Comparison of ENCODE assay signal across 1 fruit fly cellular context in the genomic region with DNA sequence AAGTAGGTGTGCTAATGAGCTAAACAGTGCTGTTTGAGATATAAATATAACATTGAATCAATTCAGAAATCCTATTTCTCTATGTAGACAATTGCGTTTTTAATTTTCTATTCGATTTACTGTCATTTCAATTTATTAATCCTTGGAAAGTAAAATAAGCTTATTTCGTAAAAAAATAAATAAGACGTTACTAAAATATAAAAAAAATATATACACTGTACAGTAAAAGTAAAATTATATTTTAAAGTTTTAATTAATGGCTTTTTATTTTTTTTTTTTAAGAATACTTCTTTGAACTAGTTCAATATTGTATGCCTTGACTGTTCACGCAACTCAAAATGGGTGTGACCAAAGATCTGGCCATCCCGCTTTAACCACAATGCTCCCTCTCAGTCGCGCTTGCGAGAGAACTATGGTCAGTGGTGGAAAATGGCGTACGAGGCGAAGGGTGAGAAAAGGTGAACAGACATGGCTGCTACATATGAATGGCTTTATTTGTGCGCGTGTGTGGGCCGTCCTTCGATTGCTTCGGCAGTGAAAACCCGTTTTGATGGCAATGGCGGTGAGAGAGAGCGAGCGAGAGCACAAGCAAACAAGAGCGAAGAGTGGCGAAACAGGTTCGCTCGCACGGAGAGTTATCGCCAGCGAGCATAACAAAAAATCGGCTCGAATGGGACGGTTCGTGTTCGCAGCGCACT.
TF ChIP-seq lines count a peak whose summit lies in the region.

A gene (plus strand): TSS at position 648 of the 698 bp plus-strand sequence.

TF ChIP-seq in whole organism, embryonic, 481 proteins besides CTCF, POLR2A, EP300 and RAD21 (continued from another document):
- no peak for TF ChIP-seq unpg (GFP tag; optimal IDR thresholded peaks at IDR 0.05; lab: Kevin White, UChicago)
- no peak for TF ChIP-seq Dbx (GFP tag; IDR thresholded peaks at IDR 0.05; lab: Robert Waterston, UW)
- TF ChIP-seq luna (GFP tag; optimal IDR thresholded peaks at IDR 0.05; lab: Kevin White, UChicago) = no peak
- TF ChIP-seq dpn (GFP tag; optimal IDR thresholded peaks at IDR 0.05; lab: Kevin White, UChicago) = peak in 1 of 2 experiments; percentile 52
- peak; percentile 26 for TF ChIP-seq tin (GFP tag; optimal IDR thresholded peaks at IDR 0.05; lab: Kevin White, UChicago)
- no peak for TF ChIP-seq CG12236 (GFP tag; optimal IDR thresholded peaks at IDR 0.05; lab: Kevin White, UChicago)
- TF ChIP-seq CG4282 (GFP tag; optimal IDR thresholded peaks at IDR 0.05; lab: Kevin White, UChicago) = no peak
- TF ChIP-seq lmd (GFP tag; IDR thresholded peaks at IDR 0.05; lab: Robert Waterston, UW) = peak; percentile 45; the same call in 1 of the 2 replicates
- TF ChIP-seq Jarid2 (GFP tag; optimal IDR thresholded peaks at IDR 0.05; lab: Kevin White, UChicago) = peak; percentile 34
- TF ChIP-seq CG2129 (GFP tag; IDR thresholded peaks at IDR 0.05; lab: Robert Waterston, UW; ENCODE audit: partially characterized antibody) = no peak
- no peak for TF ChIP-seq ash1 (GFP tag; optimal IDR thresholded peaks at IDR 0.05; lab: Kevin White, UChicago)
- TF ChIP-seq CG6683 (GFP tag; optimal IDR thresholded peaks at IDR 0.05; lab: Kevin White, UChicago) = no peak
- TF ChIP-seq CG9727 (GFP tag; optimal IDR thresholded peaks at IDR 0.05; lab: Kevin White, UChicago) = peak; percentile 69
- no peak for TF ChIP-seq salm (tag; optimal IDR thresholded peaks at IDR 0.05; lab: Kevin White, UChicago)
- TF ChIP-seq CG17829 (tag; optimal IDR thresholded peaks at IDR 0.05; lab: Kevin White, UChicago) = peak; percentile 52
- no peak for TF ChIP-seq CHES-1-like (GFP tag; optimal IDR thresholded peaks at IDR 0.05; lab: Kevin White, UChicago)
- no peak for TF ChIP-seq cas (GFP tag; IDR thresholded peaks at IDR 0.05; lab: Robert Waterston, UW)
- TF ChIP-seq exex (tag; optimal IDR thresholded peaks at IDR 0.05; lab: Kevin White, UChicago) = no peak
- TF ChIP-seq CG17802 (tag; optimal IDR thresholded peaks at IDR 0.05; lab: Kevin White, UChicago) = peak; percentile 2
- TF ChIP-seq CG13775 (GFP tag; optimal IDR thresholded peaks at IDR 0.05; lab: Kevin White, UChicago) = peak; percentile 42
- TF ChIP-seq ham (GFP tag; IDR thresholded peaks at IDR 0.05; lab: Robert Waterston, UW) = no peak
- TF ChIP-seq zen2 (GFP tag; IDR thresholded peaks at IDR 0.05; lab: Robert Waterston, UW; ENCODE audit: partially characterized antibody) = no peak; the same call in 2 of the 3 replicates
- TF ChIP-seq slp2 (GFP tag; optimal IDR thresholded peaks at IDR 0.05; lab: Kevin White, UChicago) = no peak
- no peak for TF ChIP-seq shn (GFP tag; optimal IDR thresholded peaks at IDR 0.05; lab: Kevin White, UChicago)
- TF ChIP-seq ab (GFP tag; optimal IDR thresholded peaks at IDR 0.05; lab: Kevin White, UChicago) = no peak
- TF ChIP-seq lbe (GFP tag; optimal IDR thresholded peaks at IDR 0.05; lab: Kevin White, UChicago) = no peak
- no peak for TF ChIP-seq Ssrp (tag; optimal IDR thresholded peaks at IDR 0.05; lab: Kevin White, UChicago)
- TF ChIP-seq CG12104 (GFP tag; optimal IDR thresholded peaks at IDR 0.05; lab: Kevin White, UChicago) = peak; percentile 29
- no peak for TF ChIP-seq Tbp (GFP tag; optimal IDR thresholded peaks at IDR 0.05; lab: Kevin White, UChicago)
- TF ChIP-seq en (GFP tag; optimal IDR thresholded peaks at IDR 0.05; lab: Kevin White, UChicago) = no peak
- no peak for TF ChIP-seq Camta (GFP tag; optimal IDR thresholded peaks at IDR 0.05; lab: Kevin White, UChicago)
- TF ChIP-seq onecut (GFP tag; IDR thresholded peaks at IDR 0.05; lab: Robert Waterston, UW) = 0 out of 2 replicates have a peak, but pooled peaks have one; percentile 14
- no peak for TF ChIP-seq da (GFP tag; optimal IDR thresholded peaks at IDR 0.05; lab: Kevin White, UChicago)
- TF ChIP-seq wdn (GFP tag; IDR thresholded peaks at IDR 0.05; lab: Robert Waterston, UW) = no peak
- no peak for TF ChIP-seq Sox102F (GFP tag; optimal IDR thresholded peaks at IDR 0.05; lab: Kevin White, UChicago)
- TF ChIP-seq gsb-n (tag; optimal IDR thresholded peaks at IDR 0.05; lab: Kevin White, UChicago) = peak; percentile 83
- TF ChIP-seq sens-2 (GFP tag; IDR thresholded peaks at IDR 0.05; lab: Robert Waterston, UW) = no peak
- TF ChIP-seq Ada2b (GFP tag; IDR thresholded peaks at IDR 0.05; lab: Robert Waterston, UW) = peak; percentile 53
- no peak for TF ChIP-seq ERR (GFP tag; optimal IDR thresholded peaks at IDR 0.05; lab: Kevin White, UChicago)
TF ChIP-seq in whole organism, embryonic: peak in this region for 144.
